Worm (Caenorhabditis elegans) whole organism, L3 larva: Measurements from ENCODE around the gene cyp-34A1.

ENCODE experiments used
- R02D3.7 ChIP-seq: fragments of 150-350 bp; optimal IDR thresholded peaks from 2 replicates; lab custom pipeline; 2014; ENCODE audit warnings: missing biosample characterization, missing genetic modification characterization
- ZK546.5 ChIP-seq: sonication (generic microtip); optimal IDR thresholded peaks from 2 replicates; lab custom pipeline; 2017; ENCODE audit warnings: missing biosample characterization, missing genetic modification characterization
- aly-2 ChIP-seq: fragments of 150-350 bp; optimal IDR thresholded peaks from 2 replicates; lab custom pipeline; 2014; ENCODE audit warnings: missing biosample characterization, missing genetic modification characterization
- ama-1 ChIP-seq: fragments of 150-350 bp; optimal IDR thresholded peaks from 2 replicates; lab custom pipeline; 2018
- ceh-16 ChIP-seq: sonication (generic microtip); optimal IDR thresholded peaks from 2 replicates; lab custom pipeline; 2017; ENCODE audit warnings: missing biosample characterization, missing genetic modification characterization
- ceh-82 ChIP-seq: fragments of 150-350 bp; optimal IDR thresholded peaks from 2 replicates; lab custom pipeline; 2014; ENCODE audit warnings: missing biosample characterization, missing genetic modification characterization
- egl-27 ChIP-seq: sonication (generic microtip); optimal IDR thresholded peaks from 4 replicates; lab custom pipeline; 2017; ENCODE audit warnings: missing biosample characterization, missing genetic modification reagents, missing genetic modification characterization
- elt-2 ChIP-seq: sonication (generic microtip); optimal IDR thresholded peaks from 2 replicates; lab custom pipeline; 2016; ENCODE audit warnings: missing genetic modification reagents, mild to moderate bottlenecking, missing genetic modification characterization, missing compliant biosample characterization
- elt-3 ChIP-seq, 3 experiments: fragments of 150-350 bp in 1 of 3; sonication (generic microtip) in 2 of 3; optimal IDR thresholded peaks; 2 replicates in 2 of 3; 4 replicates in 1 of 3; lab custom pipeline; 2014 to 2017; ENCODE audit warnings: missing biosample characterization in 3 of 3, missing genetic modification characterization in 3 of 3
- fkh-2 ChIP-seq: fragments of 150-350 bp; optimal IDR thresholded peaks from 2 replicates; lab custom pipeline; 2014; ENCODE audit warnings: missing biosample characterization, missing genetic modification reagents, missing genetic modification characterization
- fos-1 ChIP-seq: fragments of 150-350 bp; optimal IDR thresholded peaks from 2 replicates; lab custom pipeline; 2014; ENCODE audit warnings: missing biosample characterization, missing genetic modification characterization
- hmg-11 ChIP-seq: sonication (generic microtip); optimal IDR thresholded peaks from 2 replicates; lab custom pipeline; 2016; ENCODE audit warnings: missing genetic modification characterization, missing compliant biosample characterization
- jun-1 ChIP-seq: fragments of 150-350 bp; optimal IDR thresholded peaks from 2 replicates; lab custom pipeline; 2014; ENCODE audit warnings: missing biosample characterization, missing genetic modification reagents, missing genetic modification characterization
- lin-15B ChIP-seq: fragments of 150-350 bp; optimal IDR thresholded peaks from 2 replicates; lab custom pipeline; 2014; ENCODE audit warnings: missing biosample characterization, missing genetic modification characterization
- lin-39 ChIP-seq: fragments of 150-350 bp; optimal IDR thresholded peaks from 2 replicates; lab custom pipeline; 2018; ENCODE audit warnings: missing biosample characterization, missing genetic modification reagents, missing genetic modification characterization
- lsy-12 ChIP-seq: sonication (generic microtip); optimal IDR thresholded peaks from 2 replicates; lab custom pipeline; 2016; ENCODE audit warnings: mild to moderate bottlenecking, missing genetic modification characterization, missing compliant biosample characterization
- mml-1 ChIP-seq: fragments of 150-350 bp; sonication (generic microtip); optimal IDR thresholded peaks from 3 replicates; lab custom pipeline; 2014; ENCODE audit warnings: missing biosample characterization, missing genetic modification characterization
- nfya-1 ChIP-seq: sonication (generic microtip); optimal IDR thresholded peaks from 2 replicates; lab custom pipeline; 2017; ENCODE audit warnings: missing genetic modification characterization, mild to moderate bottlenecking, missing compliant biosample characterization, antibody characterized with exemption, moderate library complexity; ENCODE audit not compliant: insufficient read depth
- nhr-25 ChIP-seq: sonication (generic microtip); optimal IDR thresholded peaks from 2 replicates; lab custom pipeline; 2017; ENCODE audit warnings: missing biosample characterization, missing genetic modification characterization
- nhr-43 ChIP-seq: sonication (generic microtip); optimal IDR thresholded peaks from 2 replicates; lab custom pipeline; 2016; ENCODE audit warnings: mild to moderate bottlenecking, missing genetic modification characterization, missing compliant biosample characterization; ENCODE audit not compliant: poor library complexity, severe bottlenecking
- nhr-67 ChIP-seq: fragments of 150-350 bp; optimal IDR thresholded peaks from 2 replicates; lab custom pipeline; 2014; ENCODE audit warnings: missing biosample characterization, missing genetic modification characterization
- nhr-76 ChIP-seq: fragments of 150-350 bp; sonication (generic microtip); optimal IDR thresholded peaks from 5 replicates; lab custom pipeline; 2014; ENCODE audit warnings: missing biosample characterization, missing genetic modification characterization
- pha-4 ChIP-seq: fragments of 150-350 bp; optimal IDR thresholded peaks from 2 replicates; lab custom pipeline; 2014; ENCODE audit warnings: missing biosample characterization, missing genetic modification reagents, missing genetic modification characterization
- pqm-1 ChIP-seq: fragments of 150-350 bp; optimal IDR thresholded peaks from 2 replicates; lab custom pipeline; 2017; ENCODE audit warnings: missing biosample characterization, missing genetic modification characterization, inconsistent platforms
- sea-2 ChIP-seq: fragments of 150-350 bp; sonication (generic microtip); optimal IDR thresholded peaks from 4 replicates; lab custom pipeline; 2014; ENCODE audit warnings: missing biosample characterization, missing genetic modification reagents, missing genetic modification characterization
- skn-1 ChIP-seq: fragments of 150-350 bp; optimal IDR thresholded peaks from 2 replicates; lab custom pipeline; 2014; ENCODE audit warnings: missing biosample characterization, missing genetic modification characterization
- snpc-4 ChIP-seq: fragments of 150-350 bp; optimal IDR thresholded peaks from 2 replicates; lab custom pipeline; 2014; ENCODE audit warnings: missing biosample characterization, missing genetic modification characterization
- ztf-4 ChIP-seq: fragments of 150-350 bp; optimal IDR thresholded peaks from 2 replicates; lab custom pipeline; 2014; ENCODE audit warnings: missing biosample characterization, missing genetic modification characterization

Gene cyp-34A1

DNA sequence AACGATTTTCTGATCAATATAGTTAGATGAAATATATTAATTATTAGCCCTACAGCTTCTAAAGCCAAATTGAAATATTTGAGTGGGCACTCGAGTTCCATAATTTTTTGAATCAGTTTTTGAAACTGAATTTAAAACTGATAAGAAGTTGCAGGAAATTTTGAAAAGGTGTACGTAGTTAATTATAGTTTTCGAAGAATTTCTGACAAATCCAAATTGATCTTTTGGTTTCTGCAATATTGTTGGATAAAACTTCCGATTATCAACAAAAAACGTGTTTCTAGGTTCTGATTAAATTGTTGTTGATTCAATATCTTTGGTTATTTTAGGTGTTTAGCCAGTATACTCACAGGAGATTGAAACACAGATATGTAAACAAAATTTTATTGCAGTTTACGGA, 19.0 kb upstream of the cyp-34A1 start, which contains the start of gene T26H8.4:
Gene T26H8.4 (minus strand): TSS at position 101 of the 400 bp plus-strand sequence.
- TF ChIP-seq mml-1 = no peak
- no peak for TF ChIP-seq jun-1 (tag; lab: Kevin White, UChicago)
- no peak for TF ChIP-seq hmg-11 (tag; lab: Kevin White, UChicago)
- no peak for TF ChIP-seq pqm-1 (tag; lab: Kevin White, UChicago)
- no peak for TF ChIP-seq fkh-2 (tag; lab: Kevin White, UChicago)
- TF ChIP-seq snpc-4 (tag; lab: Kevin White, UChicago) = no peak
- TF ChIP-seq ZK546.5 (tag; lab: Kevin White, UChicago) = no peak
- no peak for TF ChIP-seq pha-4 (tag; lab: Kevin White, UChicago)
- TF ChIP-seq nhr-76 (tag; lab: Kevin White, UChicago) = no peak
- TF ChIP-seq ceh-82 (tag; lab: Kevin White, UChicago) = no peak
- no peak for TF ChIP-seq nfya-1
- TF ChIP-seq ceh-16 (tag; lab: Kevin White, UChicago) = no peak
- TF ChIP-seq nhr-43 (tag; lab: Kevin White, UChicago) = no peak
- no peak for TF ChIP-seq lin-39

DNA sequence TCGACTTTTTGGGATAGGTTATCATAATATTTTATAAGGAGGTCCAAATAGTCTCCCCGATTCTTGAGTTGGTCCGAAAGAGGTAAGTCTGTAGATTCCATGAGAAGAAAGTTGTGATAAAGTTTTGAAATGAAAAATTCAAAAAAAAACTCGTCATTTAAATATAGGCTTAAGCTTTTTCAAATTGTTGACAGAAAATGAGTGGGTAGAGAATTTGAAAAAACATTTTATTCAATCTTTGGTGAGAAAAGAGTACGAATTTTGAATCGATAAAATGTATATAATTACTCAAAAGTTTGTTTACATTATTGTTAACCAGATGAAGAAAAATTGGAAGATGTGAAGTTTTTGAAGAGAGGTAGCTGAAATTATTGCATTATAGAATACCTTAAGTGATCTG, 17.7 kb upstream of the cyp-34A1 start, which contains the start of gene T26H8.5:
Gene T26H8.5 (minus strand): TSS at position 101 of the 400 bp plus-strand sequence.
- TF ChIP-seq R02D3.7 (tag; lab: Kevin White, UChicago) (no peak), ama-1 (lab: Kevin White, UChicago) (no peak), sea-2 (GFP tag; lab: Kevin White, UChicago) (no peak), pha-4 (tag; lab: Kevin White, UChicago) (no peak)

DNA sequence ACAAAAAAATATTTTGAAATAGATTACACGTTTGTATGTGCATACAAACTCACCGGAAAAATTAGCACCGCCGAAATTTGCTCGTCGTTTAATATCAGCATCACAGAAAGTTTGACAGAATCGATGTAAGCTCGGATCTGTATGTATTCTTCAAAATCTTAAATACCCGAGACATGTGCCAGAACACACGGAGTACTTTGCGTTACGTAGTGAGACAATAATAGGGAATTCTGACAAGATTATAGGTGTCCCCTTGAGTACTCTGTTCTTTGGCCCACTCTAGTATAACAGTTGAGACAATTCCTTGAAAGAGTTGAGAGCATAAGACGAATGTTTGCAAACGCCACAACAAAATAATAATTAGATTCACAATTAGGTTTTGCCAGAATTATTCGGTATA, 15.9 kb upstream of the cyp-34A1 start, which contains the start of gene srx-48:
Gene srx-48 (minus strand): TSS at position 101 of the 400 bp plus-strand sequence.
- TF ChIP-seq lin-15B (tag; lab: Kevin White, UChicago) (no peak), nhr-67 (tag; lab: Kevin White, UChicago) (no peak), lsy-12 (tag; lab: Kevin White, UChicago) (no peak), elt-3 (tag; optimal IDR thresholded peaks at IDR 0.05; lab: Kevin White, UChicago) (no peak), ama-1 (lab: Kevin White, UChicago) (no peak), nhr-25 (tag; lab: Kevin White, UChicago) (no peak)

DNA sequence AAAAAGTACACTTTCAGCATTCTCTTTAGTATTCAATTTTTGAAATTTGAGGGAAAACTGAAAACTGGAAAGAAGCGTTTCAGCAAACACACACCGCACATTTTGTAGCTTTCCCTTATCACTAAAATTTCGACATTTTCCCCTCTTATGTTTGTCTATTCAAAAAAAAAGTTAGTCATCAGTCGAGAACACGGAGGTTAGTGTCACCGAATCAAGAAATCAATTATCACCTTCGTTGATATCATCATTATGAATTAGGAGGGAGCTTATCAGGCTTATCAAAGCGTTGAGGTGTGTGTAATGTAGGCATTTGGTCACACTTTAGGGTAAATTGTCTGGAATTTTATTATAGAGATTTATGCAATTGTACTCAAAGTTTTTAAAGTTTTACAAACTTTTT, 10.8 kb upstream of the cyp-34A1 start, which contains the start of gene cpr-3:
Gene cpr-3 (minus strand): TSS at position 104 of the 400 bp plus-strand sequence.
- TF ChIP-seq skn-1 (peak; percentile 81), fos-1 (tag; lab: Kevin White, UChicago) (peak; percentile 52), nhr-43 (tag; lab: Kevin White, UChicago) (no peak), elt-2 (tag; lab: Kevin White, UChicago) (peak; percentile 99), jun-1 (tag; lab: Kevin White, UChicago) (peak; percentile 94), pqm-1 (tag; lab: Kevin White, UChicago) (peak; percentile 99), ceh-16 (tag; lab: Kevin White, UChicago) (no peak), egl-27 (no peak), pha-4 (tag; lab: Kevin White, UChicago) (peak; percentile 65)
- TF ChIP-seq, all 47 proteins: peak for 6

DNA sequence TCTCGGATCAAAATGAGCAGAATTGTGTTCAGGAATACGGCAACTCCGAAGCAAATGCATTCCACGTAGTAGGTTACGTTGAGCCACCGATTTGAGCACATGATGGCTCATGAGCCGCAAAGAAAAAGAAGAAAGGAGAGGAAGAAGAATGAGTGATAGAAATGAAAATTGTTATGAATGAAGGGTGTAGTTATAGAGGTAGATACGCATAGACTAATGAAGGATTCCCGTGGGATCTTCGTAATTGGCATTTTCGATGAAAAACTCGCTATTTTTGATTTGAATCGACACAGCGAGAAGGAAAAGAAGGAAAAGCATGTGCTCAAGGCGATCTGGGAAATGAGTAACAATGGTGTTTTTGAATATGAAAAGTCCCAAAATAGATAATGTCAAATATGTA, 6.1 kb upstream of the cyp-34A1 start, which contains the start of gene str-96:
Gene str-96 (minus strand): TSS at position 101 of the 400 bp plus-strand sequence.
- TF ChIP-seq ztf-4 = no peak
- TF ChIP-seq aly-2 (tag; lab: Kevin White, UChicago) = no peak

DNA sequence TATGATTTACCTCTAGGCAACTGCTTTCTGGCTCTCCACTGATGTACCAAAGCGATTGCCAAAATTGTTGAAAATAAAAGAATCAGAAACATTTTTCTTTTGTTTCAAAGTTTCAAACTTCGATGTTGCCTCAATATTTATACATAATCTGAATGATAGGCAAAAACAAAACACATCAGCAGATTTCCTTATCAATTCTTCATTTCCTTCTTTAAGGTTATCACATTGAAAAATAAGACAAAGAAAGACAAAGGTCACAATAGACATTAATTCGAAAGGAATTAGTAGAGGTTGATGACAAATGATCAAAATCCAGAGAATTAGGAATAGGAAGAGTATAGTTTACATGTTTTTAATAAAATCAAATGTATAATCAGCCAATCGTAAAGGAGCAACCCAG, 3.2 kb upstream of the cyp-34A1 start, which contains the start of gene cyp-34A2:
Gene cyp-34A2 (minus strand): TSS at position 101 of the 400 bp plus-strand sequence.
- no peak for TF ChIP-seq ceh-16 (tag; lab: Kevin White, UChicago)
- peak; percentile 0 for TF ChIP-seq pqm-1 (tag; lab: Kevin White, UChicago)

DNA sequence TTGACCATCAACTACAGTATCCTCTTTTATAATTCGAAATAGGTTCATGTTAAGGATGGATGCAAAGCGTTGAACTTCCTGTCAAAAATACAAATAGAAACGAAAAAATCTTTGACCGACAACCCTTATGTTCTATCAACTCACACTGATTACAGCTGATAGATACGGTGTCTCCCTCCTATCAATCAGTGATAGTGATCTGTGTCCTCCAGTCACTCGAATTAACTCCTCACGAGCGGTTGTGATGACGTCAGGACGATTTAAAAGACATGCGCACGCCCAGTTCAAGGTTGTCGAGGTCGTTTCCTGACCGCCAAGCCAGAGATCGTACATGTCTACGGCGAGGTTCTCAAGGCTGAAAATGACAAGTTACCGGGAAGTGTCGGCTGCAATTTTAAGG, 1.8 kb downstream of the cyp-34A1 start:
- no peak for TF ChIP-seq egl-27
- TF ChIP-seq ZK546.5 (tag; lab: Kevin White, UChicago) = no peak
- TF ChIP-seq nhr-67 (tag; lab: Kevin White, UChicago) = no peak
- peak; percentile 74 for TF ChIP-seq nhr-25 (tag; lab: Kevin White, UChicago)
